Worm (Caenorhabditis elegans) whole organism, L1 larva: ENCODE measurements around the gene F10A3.12.

Experiments
- C04F5.9 ChIP-seq: sonication (generic microtip); optimal IDR thresholded peaks from 2 replicates; lab custom pipeline; 2016; ENCODE audit warnings: missing genetic modification characterization, missing compliant biosample characterization
- Y116A8C.19 ChIP-seq: sonication (generic microtip); optimal IDR thresholded peaks from 2 replicates; lab custom pipeline; 2016; ENCODE audit warnings: missing compliant biosample characterization, missing genetic modification characterization, borderline replicate concordance
- aly-2 ChIP-seq: fragments of 150-350 bp; optimal IDR thresholded peaks from 2 replicates; lab custom pipeline; 2014; ENCODE audit warnings: missing biosample characterization, missing genetic modification characterization
- ceh-8 ChIP-seq: fragments of 200-800 bp; sonication (Bioruptor generic); optimal IDR thresholded peaks from 2 replicates; lab custom pipeline; 2018; ENCODE audit warnings: mild to moderate bottlenecking, missing genetic modification characterization, moderate library complexity, missing compliant biosample characterization
- ceh-88 ChIP-seq: fragments of 200-800 bp; sonication (Bioruptor generic); IDR thresholded peaks from 2 replicates; pipeline ENCODE4 v1.3.6; 2022; ENCODE audit warnings: missing genetic modification characterization, missing compliant biosample characterization
- dpl-1 ChIP-seq, 3 experiments: fragments of 150-350 bp in 2 of 3; sonication (generic microtip) in 1 of 3; optimal IDR thresholded peaks; 2 replicates each; lab custom pipeline; 2014 to 2017; ENCODE audit warnings: missing biosample characterization in 3 of 3, missing genetic modification characterization in 3 of 3, missing genetic modification reagents in 3 of 3
- efl-1 ChIP-seq, 4 experiments: fragments of 150-350 bp; optimal IDR thresholded peaks in 3 of 4; peaks in 1 of 4; 1 replicate in 1 of 4; 2 replicates in 3 of 4; lab custom pipeline; 2014; ENCODE audit warnings: missing biosample characterization in 2 of 4, missing genetic modification characterization in 2 of 4, missing genetic modification reagents in 2 of 4
- egl-27 ChIP-seq, 2 experiments: fragments of 150-350 bp in 1 of 2; sonication (generic microtip); optimal IDR thresholded peaks; 3 replicates each; lab custom pipeline; 2017 to 2018; ENCODE audit warnings: missing biosample characterization in 2 of 2, missing genetic modification characterization in 2 of 2, missing genetic modification reagents in 2 of 2
- elt-2 ChIP-seq: sonication (generic microtip); optimal IDR thresholded peaks from 2 replicates; lab custom pipeline; 2016; ENCODE audit warnings: missing genetic modification characterization, mild to moderate bottlenecking, inconsistent platforms, missing compliant biosample characterization, missing genetic modification reagents
- elt-3 ChIP-seq, 6 experiments: fragments of 150-350 bp in 1 of 6; sonication (generic microtip); optimal IDR thresholded peaks; 2 replicates each; lab custom pipeline; 2017 to 2018; ENCODE audit warnings: missing biosample characterization in 6 of 6, missing genetic modification characterization in 6 of 6, inconsistent platforms in 1 of 6
- fkh-8 ChIP-seq: sonication (generic microtip); optimal IDR thresholded peaks from 2 replicates; lab custom pipeline; 2016; ENCODE audit warnings: mild to moderate bottlenecking, missing genetic modification characterization, missing compliant biosample characterization
- fos-1 ChIP-seq: fragments of 150-350 bp; optimal IDR thresholded peaks from 2 replicates; lab custom pipeline; 2014; ENCODE audit warnings: missing biosample characterization, missing genetic modification characterization
- grh-1 ChIP-seq: fragments of 200-800 bp; sonication (Bioruptor generic); IDR thresholded peaks from 2 replicates; pipeline ENCODE4 v1.3.6; 2022; ENCODE audit warnings: missing genetic modification reagents, missing genetic modification characterization, missing compliant biosample characterization
- hlh-17 ChIP-seq: fragments of 200-800 bp; sonication (Bioruptor generic); optimal IDR thresholded peaks from 2 replicates; lab custom pipeline; 2018; ENCODE audit warnings: missing genetic modification characterization, mild to moderate bottlenecking, missing compliant biosample characterization, moderate library complexity, borderline replicate concordance
- hlh-4 ChIP-seq: sonication (generic microtip); optimal IDR thresholded peaks from 2 replicates; lab custom pipeline; 2016; ENCODE audit warnings: mild to moderate bottlenecking, missing genetic modification characterization, missing compliant biosample characterization
- hpl-2 ChIP-seq: fragments of 150-350 bp; optimal IDR thresholded peaks from 2 replicates; lab custom pipeline; 2014; ENCODE audit warnings: missing biosample characterization, missing genetic modification reagents, missing genetic modification characterization
- irx-1 ChIP-seq: sonication (generic microtip); optimal IDR thresholded peaks from 2 replicates; lab custom pipeline; 2016; ENCODE audit warnings: missing genetic modification characterization, missing compliant biosample characterization
- isw-1 ChIP-seq: fragments of 200-800 bp; sonication (Bioruptor generic); IDR thresholded peaks from 2 replicates; pipeline ENCODE4 v1.3.6; 2022; ENCODE audit warnings: missing genetic modification characterization, missing compliant biosample characterization
- lin-13 ChIP-seq: fragments of 150-350 bp; optimal IDR thresholded peaks from 2 replicates; lab custom pipeline; 2014; ENCODE audit warnings: missing biosample characterization, missing genetic modification reagents, missing genetic modification characterization
- lin-14 ChIP-seq: fragments of 200-800 bp; sonication (Bioruptor generic); optimal IDR thresholded peaks from 2 replicates; lab custom pipeline; 2018; ENCODE audit warnings: mild to moderate bottlenecking, missing genetic modification characterization, moderate library complexity, missing compliant biosample characterization
- lir-3 ChIP-seq: sonication (generic microtip); optimal IDR thresholded peaks from 2 replicates; lab custom pipeline; 2016; ENCODE audit warnings: mild to moderate bottlenecking, missing genetic modification characterization, moderate library complexity, missing compliant biosample characterization; ENCODE audit not compliant: poor library complexity
- mep-1 ChIP-seq: fragments of 150-350 bp; optimal IDR thresholded peaks from 2 replicates; lab custom pipeline; 2014; ENCODE audit warnings: missing biosample characterization, missing genetic modification characterization
- nhr-19 ChIP-seq: fragments of 200-800 bp; sonication (Bioruptor generic); conservative IDR thresholded peaks from 2 replicates; pipeline ENCODE4 v1.3.6; 2022; ENCODE audit warnings: missing genetic modification characterization, missing compliant biosample characterization
- nhr-20 ChIP-seq: sonication (generic microtip); optimal IDR thresholded peaks from 2 replicates; lab custom pipeline; 2016; ENCODE audit warnings: mild to moderate bottlenecking, missing genetic modification characterization, missing compliant biosample characterization
- nhr-237 ChIP-seq: fragments of 150-350 bp; optimal IDR thresholded peaks from 2 replicates; lab custom pipeline; 2014; ENCODE audit warnings: missing biosample characterization, missing genetic modification characterization
- nhr-84 ChIP-seq: sonication (generic microtip); optimal IDR thresholded peaks from 2 replicates; lab custom pipeline; 2017; ENCODE audit warnings: missing biosample characterization, missing genetic modification characterization
- nhr-85 ChIP-seq: sonication (generic microtip); peaks from one replicate; lab custom pipeline; 2016; ENCODE audit warnings: missing genetic modification characterization, inconsistent platforms, missing compliant biosample characterization
- nhr-90 ChIP-seq: sonication (generic microtip); optimal IDR thresholded peaks from 2 replicates; lab custom pipeline; 2016; ENCODE audit warnings: mild to moderate bottlenecking, missing genetic modification characterization, missing compliant biosample characterization; ENCODE audit not compliant: poor library complexity
- pqm-1 ChIP-seq: sonication (generic microtip); optimal IDR thresholded peaks from 3 replicates; lab custom pipeline; 2017; ENCODE audit warnings: missing biosample characterization, missing genetic modification characterization
- rnt-1 ChIP-seq: sonication (generic microtip); optimal IDR thresholded peaks from 2 replicates; lab custom pipeline; 2016; ENCODE audit warnings: mild to moderate bottlenecking, missing genetic modification characterization, moderate library complexity, missing compliant biosample characterization
- sup-37 ChIP-seq: fragments of 200-800 bp; sonication (Bioruptor generic); optimal IDR thresholded peaks from 2 replicates; lab custom pipeline; 2018; ENCODE audit warnings: mild to moderate bottlenecking, missing genetic modification characterization, missing compliant biosample characterization
- tlp-1 ChIP-seq: fragments of 150-350 bp; optimal IDR thresholded peaks from 2 replicates; lab custom pipeline; 2014; ENCODE audit warnings: missing biosample characterization, missing genetic modification characterization
- unc-30 ChIP-seq: sonication (generic microtip); optimal IDR thresholded peaks from 2 replicates; lab custom pipeline; 2017; ENCODE audit warnings: missing biosample characterization, missing genetic modification characterization
- vab-15 ChIP-seq: sonication (generic microtip); optimal IDR thresholded peaks from 2 replicates; lab custom pipeline; 2017; ENCODE audit warnings: missing genotype, mild to moderate bottlenecking, missing genetic modification characterization, missing compliant biosample characterization
- zip-4 ChIP-seq: fragments of 200-800 bp; sonication (Bioruptor generic); optimal IDR thresholded peaks from 2 replicates; lab custom pipeline; 2018; ENCODE audit warnings: mild to moderate bottlenecking, missing genetic modification characterization, moderate library complexity, missing compliant biosample characterization
- ztf-11 ChIP-seq, 2 experiments: sonication (generic microtip); optimal IDR thresholded peaks; 2 replicates each; lab custom pipeline; 2016 to 2017; ENCODE audit warnings: missing genetic modification characterization in 2 of 2, missing biosample characterization in 1 of 2, missing compliant biosample characterization in 1 of 2

The F10A3.12 gene

DNA sequence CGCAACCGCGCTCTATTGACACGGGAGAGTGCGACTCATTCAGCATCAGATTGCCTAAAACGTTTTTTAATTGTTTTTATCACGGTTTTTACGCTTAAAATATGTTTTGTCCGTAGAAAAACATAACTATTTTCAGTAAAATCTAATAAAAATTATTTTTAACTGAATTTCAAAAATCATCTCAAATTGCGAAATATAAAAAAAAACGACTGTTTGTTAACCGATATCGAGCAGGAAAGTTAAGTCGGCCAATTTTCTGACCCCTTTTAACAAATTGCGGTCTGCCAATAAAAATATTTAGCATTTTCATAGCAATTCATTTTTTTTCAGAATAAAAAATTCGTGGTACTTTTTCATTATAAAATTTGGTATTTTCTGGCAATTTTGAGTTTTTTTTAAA lies 43.3 kb upstream of the F10A3.12 start:
- TF ChIP-seq nhr-84 (tag; lab: Kevin White, UChicago) (no peak), irx-1 (no peak), ceh-8 (no peak), C04F5.9 (tag; lab: Kevin White, UChicago) (no peak), rnt-1 (tag; lab: Kevin White, UChicago) (no peak), lin-13 (GFP tag; lab: Kevin White, UChicago) (no peak), nhr-19 (GFP tag; lab: Robert Waterston, UW) (no peak), zip-4 (GFP tag; lab: Kevin White, UChicago) (peak; percentile 82)

DNA sequence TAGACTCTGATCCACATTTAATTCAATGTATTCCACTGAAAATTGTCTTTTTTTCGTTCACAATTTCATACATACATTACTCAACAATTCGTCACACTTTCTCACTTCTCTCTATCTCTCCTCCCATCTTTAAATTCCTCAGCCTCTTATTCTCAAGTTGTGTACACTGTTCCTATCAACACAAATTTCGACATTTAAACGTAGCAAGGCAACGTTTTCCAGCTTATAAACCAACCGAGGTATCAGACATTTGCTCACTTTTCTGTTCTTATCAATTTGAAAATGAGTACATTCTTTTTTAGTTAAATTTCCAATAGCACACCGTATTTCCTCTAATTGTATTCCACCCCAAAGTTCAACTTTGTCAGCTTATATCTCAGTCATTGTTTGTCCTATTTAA lies 42.9 kb upstream of the F10A3.12 start, which contains the start of gene skr-3:
Gene skr-3, plus strand, starts transcription at position 163 of the 400 bp plus-strand sequence.
- TF ChIP-seq elt-2 (tag; lab: Kevin White, UChicago), result peak; percentile 50
- TF ChIP-seq vab-15 (tag; lab: Kevin White, UChicago), result no peak
- peak; percentile 60 for TF ChIP-seq nhr-85 (tag; lab: Kevin White, UChicago)

ce11 chrV:16121451-16121850 lies 42.4 kb upstream of the F10A3.12 start:
- no peak for TF ChIP-seq dpl-1 (GFP tag; optimal IDR thresholded peaks at IDR 0.05; lab: Kevin White, UChicago)
- no peak for TF ChIP-seq efl-1 (optimal IDR thresholded peaks at IDR 0.05; lab: Kevin White, UChicago)
- TF ChIP-seq efl-1 (GFP tag; optimal IDR thresholded peaks at IDR 0.05 in 1 of 2; lab: Kevin White, UChicago), result peak in 1 of 2 experiments; percentile 22

DNA sequence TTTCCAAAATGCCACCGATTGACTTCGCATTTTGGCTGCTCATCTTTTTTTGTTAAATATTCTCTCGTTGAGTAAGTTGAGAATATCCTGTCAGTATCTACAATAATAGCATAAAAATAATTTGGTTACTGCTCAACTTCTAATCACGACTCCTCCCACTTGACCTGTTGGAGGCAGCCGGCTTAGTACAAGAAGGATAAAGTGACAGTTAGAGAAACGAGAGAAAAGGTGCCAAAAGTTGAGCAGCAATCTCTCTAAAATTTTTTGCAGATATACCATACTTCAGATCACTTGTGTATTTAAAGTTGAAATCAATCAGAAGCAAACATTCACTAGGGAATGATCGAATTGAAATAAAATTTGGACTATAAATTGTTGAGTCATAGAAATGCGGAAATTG lies 39.1 kb upstream of the F10A3.12 start, which contains the start of gene nhr-111:
Gene nhr-111, minus strand, starts transcription at position 101 of the 400 bp plus-strand sequence.
- TF ChIP-seq lin-14 (GFP tag; lab: Kevin White, UChicago) (no peak), zip-4 (GFP tag; lab: Kevin White, UChicago) (no peak), tlp-1 (tag; lab: Kevin White, UChicago) (no peak), sup-37 (GFP tag; lab: Kevin White, UChicago) (no peak), elt-3 (tag; optimal IDR thresholded peaks at IDR 0.05; lab: Kevin White, UChicago) (no peak), ceh-88 (GFP tag; lab: Robert Waterston, UW) (no peak), isw-1 (no peak), Y116A8C.19 (tag; lab: Kevin White, UChicago) (no peak)

DNA sequence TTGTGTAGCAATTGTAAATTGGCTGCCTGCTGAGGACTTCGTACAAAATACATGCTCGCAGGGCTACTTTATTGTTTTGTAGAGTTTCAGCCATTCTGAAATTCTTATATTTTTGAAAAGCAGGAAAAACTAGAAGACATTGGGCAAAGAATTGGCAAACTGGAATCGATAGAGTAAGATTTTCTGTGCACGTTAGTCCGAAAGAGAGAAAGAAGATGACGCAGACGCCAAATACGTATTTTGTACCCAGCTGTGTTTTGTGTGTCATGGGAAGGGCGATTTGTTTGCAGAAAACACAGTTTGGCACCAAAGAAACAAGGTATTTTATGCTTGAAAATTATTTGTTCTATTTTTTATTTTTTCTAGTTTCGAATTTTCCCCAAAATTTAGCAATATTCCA lies 36.4 kb upstream of the F10A3.12 start, which contains the start of gene fbxa-143:
Gene fbxa-143, minus strand, starts transcription at position 101 of the 400 bp plus-strand sequence.
- no peak for TF ChIP-seq efl-1 (optimal IDR thresholded peaks at IDR 0.05; lab: Kevin White, UChicago)
- TF ChIP-seq efl-1 (GFP tag; optimal IDR thresholded peaks at IDR 0.05 in 1 of 2; lab: Kevin White, UChicago), result peak in 1 of 2 experiments; percentile 6
- TF ChIP-seq nhr-90 (tag; lab: Kevin White, UChicago), result no peak
- TF ChIP-seq, all 84 proteins: peak for 1

ce11 chrV:16129116-16129515 lies 34.7 kb upstream of the F10A3.12 start:
- TF ChIP-seq nhr-237 (tag; lab: Kevin White, UChicago) (no peak), efl-1 (optimal IDR thresholded peaks at IDR 0.05; lab: Kevin White, UChicago) (no peak), efl-1 (GFP tag; optimal IDR thresholded peaks at IDR 0.05 in 1 of 2; lab: Kevin White, UChicago) (no peak), elt-2 (tag; lab: Kevin White, UChicago) (peak; percentile 20)

DNA sequence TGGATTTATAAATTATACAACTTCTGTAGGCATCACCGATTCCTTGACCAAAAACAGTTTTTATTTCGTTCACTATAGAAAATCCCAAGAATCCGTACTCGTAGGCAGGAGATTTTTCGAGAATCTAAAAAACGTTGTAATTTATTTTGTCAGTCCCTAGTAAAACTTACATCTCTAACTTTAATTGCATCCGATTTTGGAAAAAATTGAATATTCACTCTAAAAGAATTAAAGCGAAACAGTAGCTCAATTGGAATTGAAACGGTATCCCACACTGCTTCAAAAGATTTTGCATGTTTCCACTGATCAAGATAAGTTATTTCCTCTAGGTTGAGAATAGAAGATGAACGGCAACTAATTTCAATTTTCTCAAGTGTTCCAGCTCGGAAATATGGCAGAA lies 32.6 kb upstream of the F10A3.12 start, which contains the start of gene fbxa-142:
Gene fbxa-142, minus strand, starts transcription at position 101 of the 400 bp plus-strand sequence.
- TF ChIP-seq elt-3 (tag; optimal IDR thresholded peaks at IDR 0.05; lab: Kevin White, UChicago) (no peak), lir-3 (tag; lab: Kevin White, UChicago) (no peak), lin-14 (GFP tag; lab: Kevin White, UChicago) (no peak), fkh-8 (no peak), hpl-2 (GFP tag; lab: Kevin White, UChicago) (no peak), aly-2 (tag; lab: Kevin White, UChicago) (no peak), hlh-17 (GFP tag; lab: Kevin White, UChicago) (no peak), unc-30 (tag; lab: Kevin White, UChicago) (no peak), grh-1 (GFP tag; lab: Robert Waterston, UW) (no peak), pqm-1 (tag; lab: Kevin White, UChicago) (no peak), rnt-1 (tag; lab: Kevin White, UChicago) (no peak), egl-27 (tag; optimal IDR thresholded peaks at IDR 0.05; lab: Kevin White, UChicago) (no peak), ztf-11 (tag; optimal IDR thresholded peaks at IDR 0.05; lab: Kevin White, UChicago) (no peak), elt-2 (tag; lab: Kevin White, UChicago) (no peak), hlh-4 (tag; lab: Kevin White, UChicago) (no peak), fos-1 (tag; lab: Kevin White, UChicago) (no peak), mep-1 (tag; lab: Kevin White, UChicago) (no peak), C04F5.9 (tag; lab: Kevin White, UChicago) (no peak), nhr-20 (no peak)
